Fruit fly (Drosophila melanogaster) whole organism, embryonic: Measurements from ENCODE around the gene Irbp.
A peak's percentile ranks its signal among the peaks of the same experiment; 100 is the strongest.

ENCODE experiments used
- Bdp1 ChIP-seq: fragments of 200-800 bp; sonication (Bioruptor generic); optimal IDR thresholded peaks from 3 replicates; lab custom pipeline; 2016; ENCODE audit warnings: missing biosample characterization, missing genetic modification characterization
- CG11456 ChIP-seq: fragments of 200-800 bp; sonication (Bioruptor generic); IDR thresholded peaks from 3 replicates; pipeline ENCODE4 v1.3.6; 2022; ENCODE audit warnings: missing biosample characterization, missing genetic modification characterization
- CG11560 ChIP-seq: fragments of 200-800 bp; sonication (Bioruptor generic); IDR thresholded peaks from 3 replicates; pipeline ENCODE4 v1.3.6; 2022; ENCODE audit warnings: missing biosample characterization, missing genetic modification characterization
- CG12299 ChIP-seq: fragments of 200-800 bp; sonication (Bioruptor generic); optimal IDR thresholded peaks from 2 replicates; lab custom pipeline; 2018; ENCODE audit warnings: missing biosample characterization, mild to moderate bottlenecking, missing genetic modification characterization
- CG12659 ChIP-seq: fragments of 200-800 bp; sonication (Bioruptor generic); optimal IDR thresholded peaks from 3 replicates; lab custom pipeline; 2017; ENCODE audit warnings: mild to moderate bottlenecking, missing biosample characterization, missing genetic modification reagents, missing genetic modification characterization
- CG14441 ChIP-seq: fragments of 200-800 bp; sonication (Bioruptor generic); IDR thresholded peaks from 2 replicates; pipeline ENCODE4 v1.3.6; 2022; ENCODE audit warnings: missing biosample characterization, missing genetic modification characterization
- CG15011 ChIP-seq: fragments of 200-800 bp; sonication (Bioruptor generic); optimal IDR thresholded peaks from 3 replicates; lab custom pipeline; 2018; ENCODE audit warnings: missing biosample characterization, mild to moderate bottlenecking, missing genetic modification characterization
- CG15269 ChIP-seq: fragments of 200-800 bp; sonication (Bioruptor generic); optimal IDR thresholded peaks from 2 replicates; lab custom pipeline; 2018; ENCODE audit warnings: missing biosample characterization, mild to moderate bottlenecking, missing genetic modification characterization, moderate library complexity
- CG17385 ChIP-seq: fragments of 200-800 bp; sonication (Bioruptor generic); optimal IDR thresholded peaks from 3 replicates; lab custom pipeline; 2018; ENCODE audit warnings: missing biosample characterization, mild to moderate bottlenecking, missing genetic modification characterization
- CG2199 ChIP-seq: fragments of 200-800 bp; sonication (Bioruptor generic); IDR thresholded peaks from 3 replicates; pipeline ENCODE4 v1.3.6; 2022; ENCODE audit warnings: missing biosample characterization, missing genetic modification characterization
- CG32532 ChIP-seq: fragments of 200-800 bp; sonication (Bioruptor generic); IDR thresholded peaks from 2 replicates; pipeline ENCODE4 v1.3.6; 2022; ENCODE audit warnings: missing biosample characterization, missing genetic modification characterization
- CG3726 ChIP-seq: fragments of 200-800 bp; sonication (Bioruptor generic); IDR thresholded peaks from 3 replicates; pipeline ENCODE4, ENCODE4 v1.3.6; 2022; ENCODE audit warnings: missing biosample characterization, missing genetic modification characterization
- CG7963 ChIP-seq: fragments of 200-800 bp; sonication (Bioruptor generic); IDR thresholded peaks from 3 replicates; pipeline ENCODE4 v1.3.6; 2022; ENCODE audit warnings: missing biosample characterization, missing genetic modification characterization; ENCODE audit not compliant: partially characterized antibody
- CG8290 ChIP-seq, 3 experiments: fragments of 200-800 bp; sonication (Bioruptor generic); optimal IDR thresholded peaks; 2 replicates each; lab custom pipeline; 2016 to 2019; ENCODE audit warnings: missing biosample characterization in 3 of 3, missing genetic modification characterization in 3 of 3, mild to moderate bottlenecking in 2 of 3, moderate library complexity in 1 of 3
- CG8478 ChIP-seq: fragments of >200 bp; optimal IDR thresholded peaks from 2 replicates; lab custom pipeline; 2018
- CoRest ChIP-seq: fragments of 200-800 bp; sonication (Bioruptor generic); optimal IDR thresholded peaks from 3 replicates; lab custom pipeline; 2018; ENCODE audit warnings: missing biosample characterization, mild to moderate bottlenecking, missing genetic modification characterization, moderate library complexity
- D ChIP-seq, 2 experiments: fragments of 200-800 bp in 1 of 2; fragments of >200 bp in 1 of 2; sonication (Bioruptor generic) in 1 of 2; optimal IDR thresholded peaks; 2 replicates in 1 of 2; 3 replicates in 1 of 2; lab custom pipeline; 2017; ENCODE audit warnings: mild to moderate bottlenecking in 1 of 2, missing biosample characterization in 1 of 2, missing genetic modification characterization in 1 of 2, missing genetic modification reagents in 1 of 2
- Dp ChIP-seq: fragments of 200-800 bp; sonication (Bioruptor generic); optimal IDR thresholded peaks from 2 replicates; lab custom pipeline; 2018; ENCODE audit warnings: missing biosample characterization, mild to moderate bottlenecking, missing genetic modification characterization, moderate library complexity
- E2f1 ChIP-seq: fragments of 200-800 bp; sonication (Bioruptor generic); IDR thresholded peaks from 2 replicates; pipeline ENCODE4 v1.3.6; 2022; ENCODE audit warnings: missing biosample characterization, missing genetic modification characterization
- E2f2 ChIP-seq: fragments of 200-800 bp; sonication (Bioruptor generic); IDR thresholded peaks from 2 replicates; pipeline ENCODE4 v1.3.6; 2022; ENCODE audit warnings: missing biosample characterization, missing genetic modification characterization
- Gug ChIP-seq: fragments of 200-800 bp; sonication (Bioruptor generic); IDR thresholded peaks from 4 replicates; pipeline ENCODE4 v1.3.6; 2022; ENCODE audit warnings: missing biosample characterization, missing genetic modification characterization
- HLH3B ChIP-seq: fragments of 200-800 bp; sonication (Bioruptor generic); IDR thresholded peaks from 2 replicates; pipeline ENCODE4 v1.3.6; 2022; ENCODE audit warnings: missing biosample characterization, missing genetic modification characterization
- HmgD ChIP-seq: fragments of 200-800 bp; sonication (Bioruptor generic); optimal IDR thresholded peaks from 3 replicates; lab custom pipeline; 2016; ENCODE audit warnings: missing biosample characterization, missing genetic modification characterization
- HmgZ ChIP-seq: fragments of 200-800 bp; sonication (Bioruptor generic); optimal IDR thresholded peaks from 2 replicates; lab custom pipeline; 2018; ENCODE audit warnings: missing biosample characterization, mild to moderate bottlenecking, missing genetic modification characterization
- Hr78 ChIP-seq, 2 experiments: fragments of 200-800 bp in 1 of 2; fragments of >200 bp in 1 of 2; sonication (Bioruptor generic) in 1 of 2; optimal IDR thresholded peaks; 2 replicates each; lab custom pipeline; 2017 to 2019; ENCODE audit warnings: missing biosample characterization in 2 of 2, missing genetic modification characterization in 2 of 2, mild to moderate bottlenecking in 1 of 2, moderate library complexity in 1 of 2
- MTF-1 ChIP-seq: fragments of 200-800 bp; sonication (Bioruptor generic); optimal IDR thresholded peaks from 2 replicates; lab custom pipeline; 2018; ENCODE audit warnings: missing biosample characterization, mild to moderate bottlenecking, missing genetic modification characterization, borderline replicate concordance
- Myb ChIP-seq: fragments of 200-800 bp; sonication (Bioruptor generic); optimal IDR thresholded peaks from 2 replicates; lab custom pipeline; 2016; ENCODE audit warnings: missing biosample characterization, missing genetic modification characterization
- Six4 ChIP-seq: fragments of 200-800 bp; sonication (Bioruptor generic); optimal IDR thresholded peaks from 2 replicates; lab custom pipeline; 2016; ENCODE audit warnings: missing biosample characterization, missing genetic modification characterization
- Sry-δ ChIP-seq: fragments of 200-800 bp; sonication (Bioruptor generic); optimal IDR thresholded peaks from 2 replicates; lab custom pipeline; 2016; ENCODE audit warnings: missing biosample characterization, missing genetic modification characterization
- Trl ChIP-seq, 3 experiments: fragments of >200 bp in 2 of 3; fragments of 200-800 bp in 1 of 3; sonication (Bioruptor generic) in 1 of 3; optimal IDR thresholded peaks; 2 replicates in 1 of 3; 3 replicates in 2 of 3; lab custom pipeline; 2016 to 2017; ENCODE audit warnings: missing biosample characterization in 1 of 3, missing genetic modification characterization in 1 of 3
- YL-1 ChIP-seq: fragments of 200-800 bp; sonication (Bioruptor generic); optimal IDR thresholded peaks from 3 replicates; lab custom pipeline; 2017; ENCODE audit warnings: missing biosample characterization, mild to moderate bottlenecking, missing genetic modification characterization
- cad ChIP-seq: fragments of >200 bp; optimal IDR thresholded peaks from 2 replicates; lab custom pipeline; 2017; ENCODE audit warnings: missing biosample characterization, missing genetic modification characterization
- dan ChIP-seq: fragments of 200-800 bp; sonication (Bioruptor generic); IDR thresholded peaks from 2 replicates; pipeline ENCODE4 v1.3.6; 2022; ENCODE audit warnings: missing biosample characterization, missing genetic modification characterization
- eve ChIP-seq, 2 experiments: fragments of >200 bp; optimal IDR thresholded peaks; 2 replicates each; lab custom pipeline; 2017; ENCODE audit warnings: missing biosample characterization in 2 of 2, missing genetic modification characterization in 2 of 2
- ewg ChIP-seq: fragments of 200-800 bp; sonication (Bioruptor generic); optimal IDR thresholded peaks from 3 replicates; lab custom pipeline; 2017; ENCODE audit warnings: mild to moderate bottlenecking, missing biosample characterization, missing genetic modification reagents, missing genetic modification characterization
- ftz-f1 ChIP-seq: fragments of 200-800 bp; sonication (Bioruptor generic); optimal IDR thresholded peaks from 2 replicates; lab custom pipeline; 2016; ENCODE audit warnings: missing biosample characterization, missing genetic modification characterization
- fu2 ChIP-seq: fragments of 200-800 bp; sonication (Bioruptor generic); optimal IDR thresholded peaks from 2 replicates; lab custom pipeline; 2016; ENCODE audit warnings: missing biosample characterization, missing genetic modification characterization
- gro ChIP-seq: fragments of 200-800 bp; sonication (Bioruptor generic); optimal IDR thresholded peaks from 2 replicates; lab custom pipeline; 2016; ENCODE audit warnings: missing biosample characterization, missing genetic modification characterization
- gsb ChIP-seq: fragments of 200-800 bp; sonication (Bioruptor generic); IDR thresholded peaks from 2 replicates; pipeline ENCODE4 v1.3.6; 2022; ENCODE audit warnings: missing biosample characterization, missing genetic modification characterization
- mirr ChIP-seq: fragments of 200-800 bp; sonication (Bioruptor generic); optimal IDR thresholded peaks from 3 replicates; lab custom pipeline; 2018; ENCODE audit warnings: missing biosample characterization, mild to moderate bottlenecking, missing genetic modification characterization
- nau ChIP-seq: fragments of 200-800 bp; sonication (Bioruptor generic); optimal IDR thresholded peaks from 3 replicates; lab custom pipeline; 2017; ENCODE audit warnings: missing biosample characterization, mild to moderate bottlenecking, missing genetic modification characterization, missing genetic modification reagents
- nerfin-2 ChIP-seq: fragments of 200-800 bp; sonication (Bioruptor generic); IDR thresholded peaks from 2 replicates; pipeline ENCODE4 v1.3.6; 2022; ENCODE audit warnings: missing biosample characterization, missing genetic modification characterization; ENCODE audit not compliant: partially characterized antibody
- oc ChIP-seq: fragments of 200-800 bp; sonication (Bioruptor generic); optimal IDR thresholded peaks from 2 replicates; lab custom pipeline; 2018; ENCODE audit warnings: missing biosample characterization, mild to moderate bottlenecking, missing genetic modification characterization, moderate library complexity
- pb ChIP-seq: fragments of 200-800 bp; sonication (Bioruptor generic); optimal IDR thresholded peaks from 3 replicates; lab custom pipeline; 2016; ENCODE audit warnings: missing biosample characterization, missing genetic modification characterization
- sd ChIP-seq: fragments of 200-800 bp; sonication (Bioruptor generic); optimal IDR thresholded peaks from 3 replicates; lab custom pipeline; 2018; ENCODE audit warnings: missing biosample characterization, mild to moderate bottlenecking, missing genetic modification characterization, moderate library complexity
- sens ChIP-seq: fragments of 200-800 bp; sonication (Bioruptor generic); peaks from one replicate; lab custom pipeline; 2016; ENCODE audit warnings: missing biosample characterization, missing genetic modification characterization
- sim ChIP-seq: fragments of 200-800 bp; sonication (Bioruptor generic); IDR thresholded peaks from 2 replicates; pipeline ENCODE4 v1.3.6; 2022; ENCODE audit warnings: missing biosample characterization, missing genetic modification characterization
- slou ChIP-seq: fragments of 200-800 bp; sonication (Bioruptor generic); optimal IDR thresholded peaks from 3 replicates; lab custom pipeline; 2016; ENCODE audit warnings: missing biosample characterization, missing genetic modification characterization
- vfl ChIP-seq: fragments of 200-800 bp; sonication (Bioruptor generic); optimal IDR thresholded peaks from 2 replicates; lab custom pipeline; 2016; ENCODE audit warnings: missing biosample characterization, missing genetic modification characterization
- vvl ChIP-seq: fragments of 200-800 bp; sonication (Bioruptor generic); IDR thresholded peaks from 2 replicates; pipeline ENCODE4 v1.3.6; 2022; ENCODE audit warnings: missing biosample characterization, missing genetic modification characterization

Gene Irbp

DNA sequence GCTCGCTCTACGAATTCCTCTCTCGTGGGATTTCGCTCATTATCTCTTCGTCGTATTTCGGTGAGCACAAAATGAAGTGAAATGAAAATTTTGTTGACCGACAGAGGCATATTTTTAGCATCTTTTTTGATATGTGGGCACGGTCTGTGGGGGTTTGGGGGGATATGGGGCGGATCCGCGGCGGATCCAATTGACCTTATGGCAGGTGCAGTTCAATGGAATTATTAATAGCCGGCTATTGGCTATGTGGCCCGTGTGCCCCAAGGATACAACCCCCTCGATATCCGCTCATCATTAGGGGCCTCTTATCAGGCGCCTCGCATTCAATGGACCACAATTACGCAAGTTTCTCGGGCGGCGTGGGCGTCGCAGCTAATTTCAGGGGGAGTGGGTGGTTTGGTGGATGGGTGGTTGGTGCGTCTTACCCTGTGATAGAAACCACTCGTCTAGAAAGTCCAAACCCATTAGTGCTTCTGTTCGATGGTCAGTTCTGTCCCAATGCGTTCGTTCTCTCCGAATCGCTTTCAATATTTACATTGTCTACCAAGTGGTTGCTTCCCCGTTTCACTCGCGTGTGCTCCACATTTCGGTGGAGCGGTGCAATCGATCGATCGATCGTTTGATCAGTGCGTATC, 41.5 kb downstream of the Irbp start, which contains the start of gene sals (continued):
- no peak for TF ChIP-seq D (optimal IDR thresholded peaks at IDR 0.05; lab: Kevin White, UChicago)
- TF ChIP-seq D (GFP tag; optimal IDR thresholded peaks at IDR 0.05; lab: Kevin White, UChicago), result no peak
- no peak for TF ChIP-seq CG8478
- TF ChIP-seq CG7963, result no peak
- no peak for TF ChIP-seq CG3726
- peak; percentile 16 for TF ChIP-seq ftz-f1 (GFP tag; lab: Kevin White, UChicago)
- TF ChIP-seq slou, result no peak
- no peak for TF ChIP-seq vfl (GFP tag; lab: Kevin White, UChicago)
- TF ChIP-seq MTF-1 (GFP tag; lab: Kevin White, UChicago), result no peak
- peak in 1 of 2 experiments; percentile 31 for TF ChIP-seq Hr78 (GFP tag; optimal IDR thresholded peaks at IDR 0.05; lab: Kevin White, UChicago)
- TF ChIP-seq CG17385 (GFP tag; lab: Kevin White, UChicago), result no peak
- TF ChIP-seq CG12299 (tag; lab: Kevin White, UChicago), result no peak
- TF ChIP-seq gro (GFP tag; lab: Kevin White, UChicago), result no peak
- TF ChIP-seq CG12659 (GFP tag; lab: Kevin White, UChicago), result no peak
- TF ChIP-seq CG32532 (GFP tag; lab: Robert Waterston, UW), result no peak
- no peak for TF ChIP-seq YL-1 (GFP tag; lab: Kevin White, UChicago)
- TF ChIP-seq CG15011 (GFP tag; lab: Kevin White, UChicago), result no peak
- TF ChIP-seq CoRest, result no peak
- no peak for TF ChIP-seq CG11456
- no peak for TF ChIP-seq Bdp1
- no peak for TF ChIP-seq Sry-δ (GFP tag; lab: Kevin White, UChicago)
- TF ChIP-seq mirr, result no peak
- TF ChIP-seq Trl (optimal IDR thresholded peaks at IDR 0.05; lab: Kevin White, UChicago), result peak; percentile 15 to 35
- no peak for TF ChIP-seq Trl (GFP tag; optimal IDR thresholded peaks at IDR 0.05; lab: Kevin White, UChicago)
- TF ChIP-seq oc (tag; lab: Kevin White, UChicago), result no peak
- TF ChIP-seq sd (tag; lab: Kevin White, UChicago), result peak; percentile 62
- no peak for TF ChIP-seq dan (GFP tag; lab: Robert Waterston, UW)
- TF ChIP-seq Six4 (GFP tag; lab: Kevin White, UChicago), result no peak
- no peak for TF ChIP-seq CG11560 (tag; lab: Robert Waterston, UW)
- no peak for TF ChIP-seq fu2
- TF ChIP-seq Gug (GFP tag; lab: Robert Waterston, UW), result no peak
- peak; percentile 24 for TF ChIP-seq nau (GFP tag; lab: Kevin White, UChicago)
- no peak for TF ChIP-seq pb
- no peak for TF ChIP-seq sim (GFP tag; lab: Robert Waterston, UW)

- TF ChIP-seq sens (GFP tag; lab: Kevin White, UChicago) (peak; percentile 58), CG8290 (GFP tag; optimal IDR thresholded peaks at IDR 0.05; lab: Kevin White, UChicago) (no peak), CG8290 (tag; optimal IDR thresholded peaks at IDR 0.05; lab: Kevin White, UChicago) (peak in 1 of 2 experiments; percentile 3), CoRest (no peak), HmgZ (tag; lab: Kevin White, UChicago) (peak; percentile 6), Dp (GFP tag; lab: Kevin White, UChicago) (peak; percentile 28), nerfin-2 (no peak), vvl (GFP tag; lab: Robert Waterston, UW) (0 out of 2 replicates have a peak, but pooled peaks have one; percentile 17), HmgD (no peak), CG2199 (GFP tag; lab: Robert Waterston, UW) (0 out of 3 replicates have a peak, but pooled peaks have one; percentile 56), Myb (GFP tag; lab: Kevin White, UChicago) (peak; percentile 7), ewg (GFP tag; lab: Kevin White, UChicago) (no peak), CG14441 (GFP tag; lab: Robert Waterston, UW) (0 out of 2 replicates have a peak, but pooled peaks have one; percentile 8), E2f1 (GFP tag; lab: Robert Waterston, UW) (no peak), HLH3B (GFP tag; lab: Robert Waterston, UW) (no peak), E2f2 (GFP tag; lab: Robert Waterston, UW) (peak; percentile 37), gsb (GFP tag; lab: Robert Waterston, UW) (0 out of 2 replicates have a peak, but pooled peaks have one; percentile 16), cad (GFP tag; lab: Kevin White, UChicago) (no peak), sd (tag; lab: Kevin White, UChicago) (peak; percentile 62), CG15269 (tag; lab: Kevin White, UChicago) (no peak), eve (GFP tag; optimal IDR thresholded peaks at IDR 0.05; lab: Kevin White, UChicago) (peak in 1 of 2 experiments; percentile 25)
These were observed 42.2 kb downstream of the Irbp start for dm6 chr3R:11452041-11452440.
